Fruit fly (Drosophila melanogaster) S2 (cell line): Measurements from ENCODE around the gene CG4666.

ENCODE experiments used
- CG8478 ChIP-seq: fragments of >200 bp; optimal IDR thresholded peaks from 2 replicates; lab custom pipeline; 2018
- CTCF ChIP-seq, 2 experiments: fragments of >200 bp; optimal IDR thresholded peaks; 2 replicates each; lab custom pipeline; 2018

dm6 chrX:6029015-6029414, 48.6 kb downstream of the CG4666 start:
- TF ChIP-seq CTCF (optimal IDR thresholded peaks at IDR 0.05; lab: Kevin White, UChicago) (no peak), CG8478 (lab: Kevin White, UChicago) (no peak)
